Worm (Caenorhabditis elegans): ENCODE measurements around the gene K12D9.1.
"Not testable (repeated sequence)": the region's sequence is repeated elsewhere in the genome, so short reads cannot be mapped to it uniquely, and the experiment has no call there.

K12D9.1 gene

ce11 chrV:3062078-3062477 lies 47.8 kb downstream of the K12D9.1 start, which contains the start of gene srt-15:
TSS of gene srt-15 (minus strand) at chrV:3062178.
- TF ChIP-seq K09A11.1 (tag; optimal IDR thresholded peaks at IDR 0.05; ENCODE audit: insufficient read depth), result no peak
- TF ChIP-seq hlh-8 (tag; optimal IDR thresholded peaks at IDR 0.05), result no peak
- TF ChIP-seq lin-11 (tag; optimal IDR thresholded peaks at IDR 0.05), result no peak
- no peak for TF ChIP-seq ceh-34 (tag; optimal IDR thresholded peaks at IDR 0.05)
- TF ChIP-seq sdc-2 (tag; optimal IDR thresholded peaks at IDR 0.05), result no peak
- TF ChIP-seq ceh-19 (GFP tag; optimal IDR thresholded peaks at IDR 0.05), result no peak
- no peak for TF ChIP-seq ceh-24 (tag; optimal IDR thresholded peaks at IDR 0.05)
- TF ChIP-seq ceh-45 (GFP tag; IDR thresholded peaks at IDR 0.05), result no peak
- no peak for TF ChIP-seq pqm-1 (tag; optimal IDR thresholded peaks at IDR 0.05)
- no peak for TF ChIP-seq mec-3 (tag; optimal IDR thresholded peaks at IDR 0.05; ENCODE audit: borderline replicate concordance)
- no peak for TF ChIP-seq hlh-30 (tag; optimal IDR thresholded peaks at IDR 0.05; ENCODE audit: insufficient read depth)

DNA sequence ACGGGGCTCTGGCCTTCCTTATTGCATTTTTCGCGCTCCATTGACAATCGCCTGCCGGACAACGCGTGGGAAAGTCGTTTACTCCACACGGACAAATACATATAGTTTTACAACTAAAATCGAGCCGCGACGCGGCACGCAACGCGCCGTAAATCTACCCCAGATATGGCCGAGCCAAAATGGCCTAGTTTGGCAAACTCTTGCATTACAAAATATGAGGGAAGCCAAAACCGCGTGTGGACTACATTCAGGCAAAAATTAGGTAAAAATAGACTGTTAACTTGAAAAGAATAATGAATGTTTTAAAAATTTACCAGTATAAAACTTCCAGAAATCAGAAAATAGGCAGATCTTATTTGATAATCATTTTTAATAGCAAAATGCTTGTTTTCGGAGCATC lies 50.1 kb downstream of the K12D9.1 start, which contains the start of gene srt-16:
srt-16 (minus strand) TSS at position 101 of the 400 bp plus-strand sequence.
- TF ChIP-seq zip-5 (tag; optimal IDR thresholded peaks at IDR 0.05); dmd-4 (tag; optimal IDR thresholded peaks at IDR 0.05; ENCODE audit: borderline replicate concordance); pros-1 (tag; optimal IDR thresholded peaks at IDR 0.05): not testable (repeated sequence)

Measured in whole organism, late embryonic.